Worm (Caenorhabditis elegans): ENCODE results near the gene T18D3.6.

DNA sequence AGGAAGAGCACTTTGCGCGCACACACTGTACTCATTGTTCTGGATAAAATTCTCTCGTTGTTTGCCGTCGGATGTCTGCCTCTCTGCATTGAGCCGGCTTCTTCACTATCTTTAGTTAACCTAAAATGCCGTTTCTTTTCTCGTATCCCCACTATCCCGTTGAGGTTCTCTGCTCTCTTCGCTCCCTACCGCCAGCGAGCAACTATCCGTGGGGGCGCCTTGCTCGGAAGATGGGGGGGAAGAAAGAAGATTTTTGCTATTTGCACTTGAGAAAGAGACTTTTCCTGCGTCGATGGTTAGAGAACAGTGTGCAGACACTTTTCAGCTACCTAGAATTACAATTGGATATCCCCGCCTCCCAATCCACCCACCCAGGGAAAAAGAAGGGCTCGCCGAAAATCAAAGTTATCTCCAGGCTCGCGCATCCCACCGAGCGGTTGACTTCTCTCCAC is 18.0 kb downstream of the T18D3.6 start, which contains the start of gene myo-2:
- TF ChIP-seq ztf-23 (GFP tag; IDR thresholded peaks at IDR 0.05) (no peak), flt-1 (GFP tag; IDR thresholded peaks at IDR 0.05) (no peak), med-1 (GFP tag; optimal IDR thresholded peaks at IDR 0.05; ENCODE audit: insufficient read depth) (no peak), klf-2 (GFP tag; conservative IDR thresholded peaks at IDR 0.05) (no peak), ref-1 (GFP tag; conservative IDR thresholded peaks at IDR 0.05) (no peak), ztf-29 (GFP tag; IDR thresholded peaks at IDR 0.05) (no peak), tab-1 (GFP tag; IDR thresholded peaks at IDR 0.05) (0 out of 2 replicates have a peak, but pooled peaks have one; percentile 39), T22C8.4 (GFP tag; IDR thresholded peaks at IDR 0.05) (no peak)

All from whole organism, midembryonic.